Worm (Caenorhabditis elegans): ENCODE results near the gene F16B12.1.

The F16B12.1 gene

ce11 chrX:14085208-14085607 lies at the start of gene F16B12.1:
F16B12.1 (plus strand) TSS chrX:14085508.
- TF ChIP-seq unc-62 (GFP tag; optimal IDR thresholded peaks at IDR 0.05), result no peak

- TF ChIP-seq unc-62 (GFP tag; optimal IDR thresholded peaks at IDR 0.05), result no peak
Measured at ce11 chrX:14039293-14039692, 46.0 kb upstream of the F16B12.1 start.

- no peak for TF ChIP-seq unc-62 (GFP tag; optimal IDR thresholded peaks at IDR 0.05)
Measured at ce11 chrX:14044362-14044761, 40.9 kb upstream of the F16B12.1 start.

- TF ChIP-seq unc-62 (GFP tag; optimal IDR thresholded peaks at IDR 0.05), result no peak
Measured at ce11 chrX:14047609-14048008, 37.7 kb upstream of the F16B12.1 start.

- no peak for TF ChIP-seq unc-62 (GFP tag; optimal IDR thresholded peaks at IDR 0.05)
Measured at ce11 chrX:14049235-14049634, 36.1 kb upstream of the F16B12.1 start, which contains the start of gene dyc-1. dyc-1 (plus strand) TSS chrX:14049535.

ce11 chrX:14053754-14054153 lies 31.6 kb upstream of the F16B12.1 start:
- no peak for TF ChIP-seq unc-62 (GFP tag; optimal IDR thresholded peaks at IDR 0.05)

- TF ChIP-seq unc-62 (GFP tag; optimal IDR thresholded peaks at IDR 0.05), result no peak
Measured at ce11 chrX:14054799-14055198, 30.5 kb upstream of the F16B12.1 start.

ce11 chrX:14055715-14056114 lies 29.6 kb upstream of the F16B12.1 start:
- no peak for TF ChIP-seq unc-62 (GFP tag; optimal IDR thresholded peaks at IDR 0.05)

- TF ChIP-seq unc-62 (GFP tag; optimal IDR thresholded peaks at IDR 0.05), result no peak
Measured at ce11 chrX:14056527-14056926, 28.8 kb upstream of the F16B12.1 start.

- no peak for TF ChIP-seq unc-62 (GFP tag; optimal IDR thresholded peaks at IDR 0.05)
Measured at ce11 chrX:14062771-14063170, 22.5 kb upstream of the F16B12.1 start.

ce11 chrX:14063830-14064229 lies 21.5 kb upstream of the F16B12.1 start:
- TF ChIP-seq unc-62 (GFP tag; optimal IDR thresholded peaks at IDR 0.05), result no peak

- no peak for TF ChIP-seq unc-62 (GFP tag; optimal IDR thresholded peaks at IDR 0.05)
Measured at ce11 chrX:14067641-14068040, 17.7 kb upstream of the F16B12.1 start, which contains the start of gene lgc-21. lgc-21 (minus strand) TSS chrX:14067984.

ce11 chrX:14069528-14069927 lies 15.8 kb upstream of the F16B12.1 start:
- TF ChIP-seq unc-62 (GFP tag; optimal IDR thresholded peaks at IDR 0.05), result no peak

ce11 chrX:14070950-14071349 lies 14.4 kb upstream of the F16B12.1 start, which contains the start of gene C33G3.4:
C33G3.4 (plus strand) TSS chrX:14071162.
- TF ChIP-seq unc-62 (GFP tag; optimal IDR thresholded peaks at IDR 0.05), result no peak

- no peak for TF ChIP-seq unc-62 (GFP tag; optimal IDR thresholded peaks at IDR 0.05)
Measured at ce11 chrX:14078574-14078973, 6.7 kb upstream of the F16B12.1 start, which contains the start of gene C33G3.5. C33G3.5 (minus strand) TSS chrX:14078674.

ce11 chrX:14084230-14084629 lies 1.1 kb upstream of the F16B12.1 start, which contains the start of gene C33G3.6:
C33G3.6 (minus strand) TSS chrX:14084330.
- TF ChIP-seq unc-62 (GFP tag; optimal IDR thresholded peaks at IDR 0.05), result no peak

ce11 chrX:14090089-14090488 lies 4.8 kb downstream of the F16B12.1 start, which contains the start of gene dsl-4:
dsl-4 (plus strand) TSS chrX:14090389.
- TF ChIP-seq unc-62 (GFP tag; optimal IDR thresholded peaks at IDR 0.05), result no peak

- TF ChIP-seq unc-62 (GFP tag; optimal IDR thresholded peaks at IDR 0.05), result no peak
Measured at ce11 chrX:14090990-14091389, 5.7 kb downstream of the F16B12.1 start.
